Worm (Caenorhabditis elegans) whole organism, L1 larva: ENCODE measurements around the gene ceh-40.

Experiments
- C34B4.2 ChIP-seq: sonication (generic microtip); optimal IDR thresholded peaks from 2 replicates; lab custom pipeline; 2017; ENCODE audit warnings: mild to moderate bottlenecking, missing genetic modification characterization, missing compliant biosample characterization
- F16B12.6 ChIP-seq: fragments of 150-350 bp; optimal IDR thresholded peaks from 2 replicates; lab custom pipeline; 2014; ENCODE audit warnings: missing biosample characterization, missing genetic modification characterization
- alr-1 ChIP-seq: fragments of 200-800 bp; sonication (Bioruptor generic); optimal IDR thresholded peaks from 2 replicates; lab custom pipeline; 2018; ENCODE audit warnings: borderline replicate concordance, mild to moderate bottlenecking, missing genetic modification characterization, missing compliant biosample characterization
- ceh-63 ChIP-seq: fragments of 200-800 bp; sonication (Bioruptor generic); optimal IDR thresholded peaks from 2 replicates; lab custom pipeline; 2018; ENCODE audit warnings: mild to moderate bottlenecking, missing genetic modification characterization, missing compliant biosample characterization
- ceh-8 ChIP-seq: fragments of 200-800 bp; sonication (Bioruptor generic); optimal IDR thresholded peaks from 2 replicates; lab custom pipeline; 2018; ENCODE audit warnings: mild to moderate bottlenecking, missing genetic modification characterization, moderate library complexity, missing compliant biosample characterization
- dpl-1 ChIP-seq, 3 experiments: fragments of 150-350 bp in 2 of 3; sonication (generic microtip) in 1 of 3; optimal IDR thresholded peaks; 2 replicates each; lab custom pipeline; 2014 to 2017; ENCODE audit warnings: missing biosample characterization in 3 of 3, missing genetic modification characterization in 3 of 3, missing genetic modification reagents in 3 of 3
- dsc-1 ChIP-seq: sonication (generic microtip); optimal IDR thresholded peaks from 2 replicates; lab custom pipeline; 2016; ENCODE audit warnings: mild to moderate bottlenecking, missing genetic modification characterization, missing compliant biosample characterization
- egl-13 ChIP-seq: sonication (generic microtip); optimal IDR thresholded peaks from 2 replicates; lab custom pipeline; 2016; ENCODE audit warnings: missing genotype, missing genetic modification reagents, missing genetic modification characterization, missing compliant biosample characterization
- elt-3 ChIP-seq, 6 experiments: fragments of 150-350 bp in 1 of 6; sonication (generic microtip); optimal IDR thresholded peaks; 2 replicates each; lab custom pipeline; 2017 to 2018; ENCODE audit warnings: missing biosample characterization in 6 of 6, missing genetic modification characterization in 6 of 6, inconsistent platforms in 1 of 6
- fkh-4 ChIP-seq: sonication (generic microtip); optimal IDR thresholded peaks from 2 replicates; lab custom pipeline; 2016; ENCODE audit warnings: missing compliant biosample characterization, missing genetic modification characterization, borderline replicate concordance
- fkh-8 ChIP-seq: sonication (generic microtip); optimal IDR thresholded peaks from 2 replicates; lab custom pipeline; 2016; ENCODE audit warnings: mild to moderate bottlenecking, missing genetic modification characterization, missing compliant biosample characterization
- fos-1 ChIP-seq: fragments of 150-350 bp; optimal IDR thresholded peaks from 2 replicates; lab custom pipeline; 2014; ENCODE audit warnings: missing biosample characterization, missing genetic modification characterization
- grh-1 ChIP-seq: fragments of 200-800 bp; sonication (Bioruptor generic); IDR thresholded peaks from 2 replicates; pipeline ENCODE4 v1.3.6; 2022; ENCODE audit warnings: missing genetic modification reagents, missing genetic modification characterization, missing compliant biosample characterization
- hlh-17 ChIP-seq: fragments of 200-800 bp; sonication (Bioruptor generic); optimal IDR thresholded peaks from 2 replicates; lab custom pipeline; 2018; ENCODE audit warnings: missing genetic modification characterization, mild to moderate bottlenecking, missing compliant biosample characterization, moderate library complexity, borderline replicate concordance
- hpl-2 ChIP-seq: fragments of 150-350 bp; optimal IDR thresholded peaks from 2 replicates; lab custom pipeline; 2014; ENCODE audit warnings: missing biosample characterization, missing genetic modification reagents, missing genetic modification characterization
- irx-1 ChIP-seq: sonication (generic microtip); optimal IDR thresholded peaks from 2 replicates; lab custom pipeline; 2016; ENCODE audit warnings: missing genetic modification characterization, missing compliant biosample characterization
- isw-1 ChIP-seq: fragments of 200-800 bp; sonication (Bioruptor generic); IDR thresholded peaks from 2 replicates; pipeline ENCODE4 v1.3.6; 2022; ENCODE audit warnings: missing genetic modification characterization, missing compliant biosample characterization
- lin-13 ChIP-seq: fragments of 150-350 bp; optimal IDR thresholded peaks from 2 replicates; lab custom pipeline; 2014; ENCODE audit warnings: missing biosample characterization, missing genetic modification reagents, missing genetic modification characterization
- lin-14 ChIP-seq: fragments of 200-800 bp; sonication (Bioruptor generic); optimal IDR thresholded peaks from 2 replicates; lab custom pipeline; 2018; ENCODE audit warnings: mild to moderate bottlenecking, missing genetic modification characterization, moderate library complexity, missing compliant biosample characterization
- lin-39 ChIP-seq: fragments of 150-350 bp; optimal IDR thresholded peaks from 2 replicates; lab custom pipeline; 2014; ENCODE audit warnings: missing biosample characterization, missing genetic modification reagents, missing genetic modification characterization
- lsy-2 ChIP-seq, 2 experiments: fragments of 150-350 bp; optimal IDR thresholded peaks; 2 replicates each; lab custom pipeline; 2014; ENCODE audit warnings: missing biosample characterization in 2 of 2, missing genetic modification characterization in 2 of 2
- mab-9 ChIP-seq: fragments of 200-800 bp; sonication (Bioruptor generic); IDR thresholded peaks from 2 replicates; pipeline ENCODE4 v1.3.6; 2022; ENCODE audit warnings: missing genetic modification reagents, missing genetic modification characterization, missing compliant biosample characterization
- mep-1 ChIP-seq: fragments of 150-350 bp; optimal IDR thresholded peaks from 2 replicates; lab custom pipeline; 2014; ENCODE audit warnings: missing biosample characterization, missing genetic modification characterization
- nhr-237 ChIP-seq: fragments of 150-350 bp; optimal IDR thresholded peaks from 2 replicates; lab custom pipeline; 2014; ENCODE audit warnings: missing biosample characterization, missing genetic modification characterization
- nhr-28 ChIP-seq: fragments of 150-350 bp; optimal IDR thresholded peaks from 2 replicates; lab custom pipeline; 2014; ENCODE audit warnings: missing biosample characterization, missing genetic modification characterization
- nhr-71 ChIP-seq: sonication (generic microtip); optimal IDR thresholded peaks from 2 replicates; lab custom pipeline; 2016; ENCODE audit warnings: mild to moderate bottlenecking, missing genetic modification characterization, moderate library complexity, missing compliant biosample characterization
- nhr-76 ChIP-seq: sonication (generic microtip); optimal IDR thresholded peaks from 2 replicates; lab custom pipeline; 2017; ENCODE audit warnings: missing biosample characterization, missing genetic modification characterization
- nhr-77 ChIP-seq: fragments of 150-350 bp; optimal IDR thresholded peaks from 2 replicates; lab custom pipeline; 2014; ENCODE audit warnings: missing biosample characterization, missing genetic modification characterization
- nhr-85 ChIP-seq: sonication (generic microtip); peaks from one replicate; lab custom pipeline; 2016; ENCODE audit warnings: missing genetic modification characterization, inconsistent platforms, missing compliant biosample characterization
- nhr-90 ChIP-seq: sonication (generic microtip); optimal IDR thresholded peaks from 2 replicates; lab custom pipeline; 2016; ENCODE audit warnings: mild to moderate bottlenecking, missing genetic modification characterization, missing compliant biosample characterization; ENCODE audit not compliant: poor library complexity
- pax-3 ChIP-seq: fragments of 200-800 bp; sonication (Bioruptor generic); optimal IDR thresholded peaks from 2 replicates; lab custom pipeline; 2018; ENCODE audit warnings: mild to moderate bottlenecking, missing genetic modification characterization, moderate library complexity, missing compliant biosample characterization
- pqm-1 ChIP-seq: sonication (generic microtip); optimal IDR thresholded peaks from 3 replicates; lab custom pipeline; 2017; ENCODE audit warnings: missing biosample characterization, missing genetic modification characterization
- skn-1 ChIP-seq: fragments of 150-350 bp; optimal IDR thresholded peaks from 2 replicates; lab custom pipeline; 2014; ENCODE audit warnings: missing biosample characterization, missing genetic modification characterization
- snu-23 ChIP-seq: sonication (generic microtip); optimal IDR thresholded peaks from 2 replicates; lab custom pipeline; 2016; ENCODE audit warnings: missing genetic modification characterization, missing compliant biosample characterization
- sox-4 ChIP-seq: sonication (generic microtip); optimal IDR thresholded peaks from 2 replicates; lab custom pipeline; 2016; ENCODE audit warnings: missing genetic modification characterization, missing compliant biosample characterization
- sptf-1 ChIP-seq: fragments of 150-350 bp; optimal IDR thresholded peaks from 2 replicates; lab custom pipeline; 2014; ENCODE audit warnings: missing biosample characterization, missing genetic modification characterization
- sup-37 ChIP-seq: fragments of 200-800 bp; sonication (Bioruptor generic); optimal IDR thresholded peaks from 2 replicates; lab custom pipeline; 2018; ENCODE audit warnings: mild to moderate bottlenecking, missing genetic modification characterization, missing compliant biosample characterization
- tbx-2 ChIP-seq: sonication (generic microtip); optimal IDR thresholded peaks from 2 replicates; lab custom pipeline; 2016; ENCODE audit warnings: missing genetic modification characterization, missing compliant biosample characterization
- unc-30 ChIP-seq: sonication (generic microtip); optimal IDR thresholded peaks from 2 replicates; lab custom pipeline; 2017; ENCODE audit warnings: missing biosample characterization, missing genetic modification characterization
- unc-62 ChIP-seq: fragments of 150-350 bp; optimal IDR thresholded peaks from 2 replicates; lab custom pipeline; 2014; ENCODE audit warnings: missing biosample characterization, missing genetic modification reagents, missing genetic modification characterization
- unc-86 ChIP-seq: sonication (generic microtip); optimal IDR thresholded peaks from 2 replicates; lab custom pipeline; 2016; ENCODE audit warnings: missing genetic modification characterization, missing compliant biosample characterization
- vab-15 ChIP-seq: sonication (generic microtip); optimal IDR thresholded peaks from 2 replicates; lab custom pipeline; 2017; ENCODE audit warnings: missing genotype, mild to moderate bottlenecking, missing genetic modification characterization, missing compliant biosample characterization
- xbp-1 ChIP-seq: sonication (generic microtip); optimal IDR thresholded peaks from 2 replicates; lab custom pipeline; 2016; ENCODE audit warnings: missing genetic modification characterization, missing compliant biosample characterization
- zag-1 ChIP-seq: fragments of 150-350 bp; optimal IDR thresholded peaks from 2 replicates; lab custom pipeline; 2014; ENCODE audit warnings: missing biosample characterization, missing genetic modification characterization
- zip-4 ChIP-seq: fragments of 200-800 bp; sonication (Bioruptor generic); optimal IDR thresholded peaks from 2 replicates; lab custom pipeline; 2018; ENCODE audit warnings: mild to moderate bottlenecking, missing genetic modification characterization, moderate library complexity, missing compliant biosample characterization
- ztf-11 ChIP-seq, 2 experiments: sonication (generic microtip); optimal IDR thresholded peaks; 2 replicates each; lab custom pipeline; 2016 to 2017; ENCODE audit warnings: missing genetic modification characterization in 2 of 2, missing biosample characterization in 1 of 2, missing compliant biosample characterization in 1 of 2
- ztf-4 ChIP-seq: fragments of 150-350 bp; optimal IDR thresholded peaks from 2 replicates; lab custom pipeline; 2014; ENCODE audit warnings: missing biosample characterization, missing genetic modification characterization

Gene ceh-40

DNA sequence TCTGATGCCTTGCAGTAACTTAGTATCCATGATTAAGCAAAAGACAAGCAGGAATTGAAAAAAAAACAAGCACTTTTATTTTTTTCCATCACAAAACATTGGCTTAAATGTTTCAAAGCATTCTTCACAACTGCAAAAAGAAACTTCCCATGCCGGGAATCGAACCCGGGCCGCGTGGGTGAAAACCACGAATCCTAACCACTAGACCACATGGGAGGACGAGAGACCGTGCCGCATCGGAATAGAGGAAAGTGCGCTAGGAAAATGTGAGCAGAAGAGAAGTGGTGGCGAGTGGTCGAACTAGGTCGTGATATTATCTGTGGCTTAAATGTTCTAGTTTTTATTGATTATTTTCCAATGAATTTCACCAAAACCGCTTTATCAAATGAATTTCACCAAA, 46.9 kb upstream of the ceh-40 start (continued):
- TF ChIP-seq sox-4 (tag; lab: Kevin White, UChicago): no peak
- no peak for TF ChIP-seq sptf-1 (tag; lab: Kevin White, UChicago)
- no peak for TF ChIP-seq nhr-237 (tag; lab: Kevin White, UChicago)
- no peak for TF ChIP-seq pax-3 (tag; lab: Kevin White, UChicago)
- TF ChIP-seq skn-1: peak; percentile 33
- no peak for TF ChIP-seq F16B12.6 (tag; lab: Kevin White, UChicago)
- peak; percentile 43 for TF ChIP-seq nhr-85 (tag; lab: Kevin White, UChicago)
- no peak for TF ChIP-seq egl-13 (tag; lab: Kevin White, UChicago)
- TF ChIP-seq fkh-4 (tag; lab: Kevin White, UChicago): no peak
- no peak for TF ChIP-seq unc-30
- TF ChIP-seq nhr-90 (tag; lab: Kevin White, UChicago): peak; percentile 17
- TF ChIP-seq fkh-8 (tag; lab: Kevin White, UChicago): no peak
- TF ChIP-seq fos-1: no peak
- no peak for TF ChIP-seq ztf-11 (tag; optimal IDR thresholded peaks at IDR 0.05; lab: Kevin White, UChicago)
- TF ChIP-seq vab-15 (tag; lab: Kevin White, UChicago): no peak
- no peak for TF ChIP-seq C34B4.2 (tag; lab: Kevin White, UChicago)
- no peak for TF ChIP-seq nhr-28 (tag; lab: Kevin White, UChicago)
- no peak for TF ChIP-seq grh-1 (GFP tag; lab: Robert Waterston, UW)
- no peak for TF ChIP-seq unc-86
- TF ChIP-seq lin-14 (GFP tag; lab: Kevin White, UChicago): peak; percentile 42
- peak; percentile 73 for TF ChIP-seq snu-23 (GFP tag; lab: Kevin White, UChicago)
- peak; percentile 47 for TF ChIP-seq nhr-71 (tag; lab: Kevin White, UChicago)
- TF ChIP-seq zip-4 (GFP tag; lab: Kevin White, UChicago): no peak
- no peak for TF ChIP-seq nhr-76 (tag; lab: Kevin White, UChicago)
- TF ChIP-seq lsy-2 (tag; optimal IDR thresholded peaks at IDR 0.05; lab: Kevin White, UChicago): no peak
- TF ChIP-seq irx-1: peak; percentile 22
- TF ChIP-seq dsc-1 (tag; lab: Kevin White, UChicago): peak; percentile 53
- TF ChIP-seq sup-37 (GFP tag; lab: Kevin White, UChicago): no peak
- TF ChIP-seq hpl-2 (GFP tag; lab: Kevin White, UChicago): no peak
- TF ChIP-seq lin-13 (GFP tag; lab: Kevin White, UChicago): peak; percentile 11
- TF ChIP-seq zag-1 (tag; lab: Kevin White, UChicago): no peak
- TF ChIP-seq dpl-1 (GFP tag; optimal IDR thresholded peaks at IDR 0.05; lab: Kevin White, UChicago): no peak
- TF ChIP-seq ceh-8: no peak
- no peak for TF ChIP-seq unc-62 (GFP tag; lab: Kevin White, UChicago)
- TF ChIP-seq hlh-17 (GFP tag; lab: Kevin White, UChicago): no peak
- no peak for TF ChIP-seq ceh-63 (GFP tag; lab: Kevin White, UChicago)
- TF ChIP-seq ztf-4 (tag; lab: Kevin White, UChicago): no peak
- TF ChIP-seq elt-3 (tag; optimal IDR thresholded peaks at IDR 0.05; lab: Kevin White, UChicago): no peak
- TF ChIP-seq mep-1 (tag; lab: Kevin White, UChicago): peak; percentile 57

DNA sequence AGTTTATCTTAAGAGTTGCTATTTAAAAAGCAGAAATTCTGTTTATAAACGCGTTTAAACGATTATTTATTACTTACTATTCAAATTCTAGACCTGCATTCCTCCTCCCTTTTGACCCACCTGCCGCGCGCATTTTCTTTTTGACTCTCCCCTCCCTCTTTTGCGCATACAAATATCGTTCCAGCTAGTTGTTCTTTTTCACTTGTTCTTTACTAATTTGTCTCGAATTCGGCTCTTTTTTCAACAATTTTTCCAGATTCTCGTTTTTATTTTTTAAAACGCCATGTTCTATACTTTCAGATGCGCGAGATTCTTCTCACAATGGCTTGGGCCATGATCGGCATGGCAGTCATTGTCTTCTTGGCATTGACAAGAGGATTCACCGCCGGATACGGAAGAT, 44.8 kb upstream of the ceh-40 start, which contains the start of gene F19H6.4:
Gene F19H6.4 (plus strand): TSS at position 301 of the 400 bp plus-strand sequence.
- TF ChIP-seq snu-23 (GFP tag; lab: Kevin White, UChicago) (no peak), nhr-77 (tag; lab: Kevin White, UChicago) (no peak), mab-9 (GFP tag; lab: Robert Waterston, UW) (no peak), tbx-2 (no peak), alr-1 (no peak), pqm-1 (tag; lab: Kevin White, UChicago) (no peak), lin-39 (tag; lab: Kevin White, UChicago) (no peak), lsy-2 (tag; optimal IDR thresholded peaks at IDR 0.05; lab: Kevin White, UChicago) (no peak), xbp-1 (tag; lab: Kevin White, UChicago) (no peak), isw-1 (GFP tag; lab: Robert Waterston, UW) (no peak)
